Worm (Caenorhabditis elegans) whole organism, L3 larva: ENCODE data around the gene F42G2.5.

Source experiments
- ceh-16 ChIP-seq: sonication (generic microtip); optimal IDR thresholded peaks from 2 replicates; lab custom pipeline; 2017; ENCODE audit warnings: missing biosample characterization, missing genetic modification characterization
- fkh-2 ChIP-seq: fragments of 150-350 bp; optimal IDR thresholded peaks from 2 replicates; lab custom pipeline; 2014; ENCODE audit warnings: missing biosample characterization, missing genetic modification reagents, missing genetic modification characterization
- nhr-237 ChIP-seq: fragments of 150-350 bp; optimal IDR thresholded peaks from 2 replicates; lab custom pipeline; 2014; ENCODE audit warnings: missing biosample characterization, missing genetic modification characterization
- pqm-1 ChIP-seq: fragments of 150-350 bp; optimal IDR thresholded peaks from 2 replicates; lab custom pipeline; 2017; ENCODE audit warnings: missing biosample characterization, missing genetic modification characterization, inconsistent platforms
- unc-39 ChIP-seq: sonication (generic microtip); optimal IDR thresholded peaks from 4 replicates; lab custom pipeline; 2017; ENCODE audit warnings: missing biosample characterization, missing genetic modification characterization
- unc-62 ChIP-seq: fragments of 150-350 bp; sonication (generic microtip); optimal IDR thresholded peaks from 4 replicates; lab custom pipeline; 2014; ENCODE audit warnings: missing biosample characterization, missing genetic modification reagents, missing genetic modification characterization

ce11 chrII:2420685-2421084 is 2.9 kb upstream of the F42G2.5 start:
- no peak for TF ChIP-seq fkh-2 (tag; lab: Kevin White, UChicago)
- no peak for TF ChIP-seq nhr-237 (tag; lab: Kevin White, UChicago)
- no peak for TF ChIP-seq unc-39 (tag; lab: Kevin White, UChicago)
- TF ChIP-seq ceh-16 (tag; lab: Kevin White, UChicago) = no peak
- peak; percentile 24 for TF ChIP-seq pqm-1 (tag; lab: Kevin White, UChicago)
- TF ChIP-seq unc-62 (GFP tag; lab: Kevin White, UChicago) = no peak
